Worm (Caenorhabditis elegans) whole organism, mixed stage, embryonic: ENCODE data around the gene ZK930.7.

Experiments used
- M03D4.4 ChIP-seq: sonication (generic microtip); optimal IDR thresholded peaks from 2 replicates; lab custom pipeline; 2017; ENCODE audit warnings: mild to moderate bottlenecking, missing genetic modification characterization, missing compliant biosample characterization
- bed-3 ChIP-seq: fragments of 200-800 bp; sonication (Bioruptor generic); optimal IDR thresholded peaks from 3 replicates; lab custom pipeline; 2018; ENCODE audit warnings: mild to moderate bottlenecking, missing genetic modification characterization, moderate library complexity, missing compliant biosample characterization
- blmp-1 ChIP-seq: fragments of 150-350 bp; optimal IDR thresholded peaks from 2 replicates; lab custom pipeline; 2014; ENCODE audit warnings: missing biosample characterization, missing genetic modification characterization
- ceh-39 ChIP-seq: fragments of 150-350 bp; optimal IDR thresholded peaks from 2 replicates; lab custom pipeline; 2014; ENCODE audit warnings: missing biosample characterization, missing genetic modification characterization
- ceh-43 ChIP-seq: fragments of 200-800 bp; sonication (Bioruptor generic); optimal IDR thresholded peaks from 2 replicates; lab custom pipeline; 2018; ENCODE audit warnings: mild to moderate bottlenecking, missing genetic modification characterization, moderate library complexity, missing compliant biosample characterization
- ceh-83 ChIP-seq: fragments of 200-800 bp; sonication (Bioruptor generic); optimal IDR thresholded peaks from 2 replicates; lab custom pipeline; 2018; ENCODE audit warnings: mild to moderate bottlenecking, missing genetic modification characterization, missing compliant biosample characterization
- ces-1 ChIP-seq: fragments of 150-350 bp; optimal IDR thresholded peaks from 2 replicates; lab custom pipeline; 2014; ENCODE audit warnings: missing biosample characterization, missing genetic modification reagents, missing genetic modification characterization
- cnd-1 ChIP-seq: fragments of 200-800 bp; sonication (Bioruptor generic); optimal IDR thresholded peaks from 2 replicates; lab custom pipeline; 2018; ENCODE audit warnings: mild to moderate bottlenecking, missing genetic modification characterization, missing compliant biosample characterization
- drap-1 ChIP-seq: fragments of 200-800 bp; sonication (Bioruptor generic); optimal IDR thresholded peaks from 3 replicates; lab custom pipeline; 2018; ENCODE audit warnings: mild to moderate bottlenecking, missing genetic modification characterization, missing compliant biosample characterization
- elt-1 ChIP-seq: sonication (generic microtip); optimal IDR thresholded peaks from 2 replicates; lab custom pipeline; 2017; ENCODE audit warnings: missing genetic modification characterization, mild to moderate bottlenecking, missing compliant biosample characterization, antibody characterized with exemption, moderate library complexity, borderline replicate concordance; ENCODE audit not compliant: insufficient read depth
- elt-3 ChIP-seq: fragments of 150-350 bp; optimal IDR thresholded peaks from 2 replicates; lab custom pipeline; 2014; ENCODE audit warnings: missing biosample characterization, missing genetic modification characterization
- flh-1 ChIP-seq: fragments of 200-800 bp; sonication (Bioruptor generic); optimal IDR thresholded peaks from 2 replicates; lab custom pipeline; 2018; ENCODE audit warnings: mild to moderate bottlenecking, missing genetic modification characterization, moderate library complexity, missing compliant biosample characterization
- ham-2 ChIP-seq: fragments of 200-800 bp; sonication (Bioruptor generic); optimal IDR thresholded peaks from 2 replicates; lab custom pipeline; 2018; ENCODE audit warnings: mild to moderate bottlenecking, missing genetic modification characterization, missing compliant biosample characterization
- hlh-1 ChIP-seq: fragments of 150-350 bp; optimal IDR thresholded peaks from 2 replicates; lab custom pipeline; 2014; ENCODE audit warnings: missing biosample characterization, missing genetic modification reagents, missing genetic modification characterization
- lin-13 ChIP-seq: fragments of 150-350 bp; optimal IDR thresholded peaks from 2 replicates; lab custom pipeline; 2014; ENCODE audit warnings: missing biosample characterization, missing genetic modification characterization
- lin-32 ChIP-seq: fragments of 200-800 bp; sonication (Bioruptor generic); optimal IDR thresholded peaks from 2 replicates; lab custom pipeline; 2018; ENCODE audit warnings: mild to moderate bottlenecking, missing genetic modification characterization, missing compliant biosample characterization
- lsy-2 ChIP-seq: fragments of 150-350 bp; optimal IDR thresholded peaks from 2 replicates; lab custom pipeline; 2014; ENCODE audit warnings: missing biosample characterization, missing genetic modification characterization
- mab-5 ChIP-seq: fragments of 150-350 bp; optimal IDR thresholded peaks from 2 replicates; lab custom pipeline; 2014; ENCODE audit warnings: missing biosample characterization, missing genetic modification characterization
- mep-1 ChIP-seq: fragments of 150-350 bp; optimal IDR thresholded peaks from 2 replicates; lab custom pipeline; 2017; ENCODE audit warnings: missing biosample characterization, missing genetic modification reagents, missing genetic modification characterization, inconsistent platforms
- mls-2 ChIP-seq: sonication (generic microtip); optimal IDR thresholded peaks from 2 replicates; lab custom pipeline; 2016; ENCODE audit warnings: mild to moderate bottlenecking, missing genetic modification characterization, moderate library complexity, missing compliant biosample characterization
- nhr-12 ChIP-seq: fragments of 150-350 bp; optimal IDR thresholded peaks from 2 replicates; lab custom pipeline; 2014; ENCODE audit warnings: missing biosample characterization, missing genetic modification characterization
- nhr-2 ChIP-seq: fragments of 150-350 bp; optimal IDR thresholded peaks from 2 replicates; lab custom pipeline; 2014; ENCODE audit warnings: missing biosample characterization, missing genetic modification characterization
- nhr-237 ChIP-seq: fragments of 150-350 bp; optimal IDR thresholded peaks from 2 replicates; lab custom pipeline; 2014; ENCODE audit warnings: missing biosample characterization, missing genetic modification characterization
- nhr-28 ChIP-seq: fragments of 150-350 bp; optimal IDR thresholded peaks from 2 replicates; lab custom pipeline; 2014; ENCODE audit warnings: missing biosample characterization, missing genetic modification characterization
- nhr-76 ChIP-seq: sonication (generic microtip); optimal IDR thresholded peaks from 2 replicates; lab custom pipeline; 2017; ENCODE audit warnings: missing biosample characterization, missing genetic modification characterization
- pha-4 ChIP-seq: fragments of 150-350 bp; optimal IDR thresholded peaks from 2 replicates; lab custom pipeline; 2018; ENCODE audit warnings: missing biosample characterization, missing genetic modification reagents, missing genetic modification characterization
- sem-2 ChIP-seq: fragments of 200-800 bp; sonication (Bioruptor generic); optimal IDR thresholded peaks from 2 replicates; lab custom pipeline; 2018; ENCODE audit warnings: mild to moderate bottlenecking, missing genetic modification characterization, missing compliant biosample characterization
- snpc-4 ChIP-seq: fragments of 150-350 bp; optimal IDR thresholded peaks from 2 replicates; lab custom pipeline; 2014; ENCODE audit warnings: missing biosample characterization, missing genetic modification characterization
- sptf-1 ChIP-seq: sonication (generic microtip); optimal IDR thresholded peaks from 2 replicates; lab custom pipeline; 2017; ENCODE audit warnings: mild to moderate bottlenecking, missing genetic modification characterization, moderate library complexity, missing compliant biosample characterization
- tbx-8 ChIP-seq: fragments of 200-800 bp; sonication (Bioruptor generic); optimal IDR thresholded peaks from 2 replicates; lab custom pipeline; 2018; ENCODE audit warnings: mild to moderate bottlenecking, missing genetic modification characterization, moderate library complexity, missing compliant biosample characterization
- unc-120 ChIP-seq: sonication (generic microtip); optimal IDR thresholded peaks from 2 replicates; lab custom pipeline; 2017; ENCODE audit warnings: missing genetic modification characterization, missing compliant biosample characterization; ENCODE audit not compliant: poor library complexity, severe bottlenecking
- unc-39 ChIP-seq: fragments of 150-350 bp; optimal IDR thresholded peaks from 2 replicates; lab custom pipeline; 2014; ENCODE audit warnings: missing biosample characterization, missing genetic modification characterization
- unc-62 ChIP-seq: fragments of 150-350 bp; optimal IDR thresholded peaks from 2 replicates; lab custom pipeline; 2014; ENCODE audit warnings: missing biosample characterization, missing genetic modification reagents, missing genetic modification characterization
- zip-8 ChIP-seq: fragments of 150-350 bp; optimal IDR thresholded peaks from 2 replicates; lab custom pipeline; 2014; ENCODE audit warnings: missing biosample characterization, missing genetic modification characterization
- ztf-11 ChIP-seq: fragments of 150-350 bp; optimal IDR thresholded peaks from 2 replicates; lab custom pipeline; 2014; ENCODE audit warnings: missing biosample characterization, missing genetic modification characterization

Gene ZK930.7

ce11 chrII:11958793-11959574 lies 44.6 kb downstream of the ZK930.7 start:
- no peak for TF ChIP-seq snpc-4
- TF ChIP-seq lin-13: peak; percentile 7
- peak; percentile 9 for TF ChIP-seq unc-120 (tag; lab: Kevin White, UChicago)
- TF ChIP-seq blmp-1: no peak
- peak; percentile 58 for TF ChIP-seq bed-3 (GFP tag; lab: Kevin White, UChicago)
- peak; percentile 35 for TF ChIP-seq ztf-11 (tag; lab: Kevin White, UChicago)
- peak; percentile 87 for TF ChIP-seq ceh-83 (GFP tag; lab: Kevin White, UChicago)
- TF ChIP-seq lsy-2 (tag; lab: Kevin White, UChicago): peak; percentile 16
- TF ChIP-seq elt-1 (tag; lab: Kevin White, UChicago): no peak
- no peak for TF ChIP-seq nhr-28 (tag; lab: Kevin White, UChicago)
- TF ChIP-seq nhr-237 (tag; lab: Kevin White, UChicago): no peak
- TF ChIP-seq drap-1 (GFP tag; lab: Kevin White, UChicago): peak; percentile 82
- peak; percentile 83 for TF ChIP-seq cnd-1 (tag; lab: Kevin White, UChicago)
- peak; percentile 39 for TF ChIP-seq tbx-8
- TF ChIP-seq lin-32 (GFP tag; lab: Kevin White, UChicago): peak; percentile 22
- peak; percentile 55 for TF ChIP-seq sem-2 (GFP tag; lab: Kevin White, UChicago)
- TF ChIP-seq mab-5: no peak
- TF ChIP-seq mls-2: peak; percentile 64
- peak; percentile 57 for TF ChIP-seq ham-2
- no peak for TF ChIP-seq ceh-43 (GFP tag; lab: Kevin White, UChicago)
- no peak for TF ChIP-seq unc-62
- TF ChIP-seq pha-4 (tag; lab: Kevin White, UChicago): no peak
- peak; percentile 77 for TF ChIP-seq M03D4.4 (tag; lab: Kevin White, UChicago)
- peak; percentile 84 for TF ChIP-seq sptf-1 (tag; lab: Kevin White, UChicago)

- TF ChIP-seq elt-3 (tag; lab: Kevin White, UChicago) (peak; percentile 60), nhr-2 (tag; lab: Kevin White, UChicago) (no peak), sptf-1 (tag; lab: Kevin White, UChicago) (peak; percentile 100), zip-8 (no peak), lin-13 (peak; percentile 88), ceh-43 (GFP tag; lab: Kevin White, UChicago) (peak; percentile 99), unc-62 (peak; percentile 80), nhr-76 (peak; percentile 63), ham-2 (peak; percentile 100), bed-3 (GFP tag; lab: Kevin White, UChicago) (peak; percentile 99), hlh-1 (tag; lab: Kevin White, UChicago) (peak; percentile 73), M03D4.4 (tag; lab: Kevin White, UChicago) (peak; percentile 99), pha-4 (tag; lab: Kevin White, UChicago) (peak; percentile 84), sem-2 (GFP tag; lab: Kevin White, UChicago) (peak; percentile 99), flh-1 (GFP tag; lab: Kevin White, UChicago) (peak; percentile 99), nhr-28 (tag; lab: Kevin White, UChicago) (peak; percentile 77), nhr-237 (tag; lab: Kevin White, UChicago) (peak; percentile 74), mep-1 (peak; percentile 67), mab-5 (peak; percentile 39), lin-32 (GFP tag; lab: Kevin White, UChicago) (peak; percentile 100), ces-1 (GFP tag; lab: Kevin White, UChicago) (peak; percentile 66), elt-1 (tag; lab: Kevin White, UChicago) (peak; percentile 75), unc-120 (tag; lab: Kevin White, UChicago) (peak; percentile 100), drap-1 (GFP tag; lab: Kevin White, UChicago) (peak; percentile 100), lsy-2 (tag; lab: Kevin White, UChicago) (peak; percentile 68), mls-2 (peak; percentile 100), snpc-4 (no peak), tbx-8 (peak; percentile 100), ceh-39 (tag; lab: Kevin White, UChicago) (no peak), ztf-11 (tag; lab: Kevin White, UChicago) (peak; percentile 95), nhr-12 (tag; lab: Kevin White, UChicago) (peak; percentile 57), unc-39 (tag; lab: Kevin White, UChicago) (peak; percentile 82), cnd-1 (tag; lab: Kevin White, UChicago) (peak; percentile 99), blmp-1 (peak; percentile 56), ceh-83 (GFP tag; lab: Kevin White, UChicago) (peak; percentile 100)
These were observed 46.3 kb downstream of the ZK930.7 start for ce11 chrII:11960596-11961217.
